Worm (Caenorhabditis elegans): ENCODE data around the gene srw-11.
"Not testable (repeated sequence)": the region's sequence is repeated elsewhere in the genome, so short reads cannot be mapped to it uniquely, and the experiment has no call there.

DNA sequence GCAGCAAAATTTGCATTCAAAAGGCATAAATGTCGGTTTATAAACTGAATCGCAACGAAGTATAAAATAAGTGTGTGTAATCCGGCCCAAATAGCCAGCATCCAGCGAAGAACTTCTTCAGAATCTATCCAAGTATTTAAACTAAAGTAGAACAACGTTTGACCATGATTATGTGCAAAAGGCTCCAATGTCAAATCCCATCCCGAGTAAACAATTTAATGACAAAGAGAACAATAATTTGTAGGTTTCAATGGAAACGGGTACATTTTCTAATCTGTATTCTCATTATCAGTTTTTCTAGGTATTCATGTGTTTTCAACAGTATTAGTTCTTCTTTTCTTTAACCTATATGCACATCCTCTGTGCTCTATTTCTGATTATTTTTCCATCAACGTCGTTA lies 32.4 kb downstream of the srw-11 start, which contains the start of gene C41G6.12:
- not testable (repeated sequence) for TF ChIP-seq cog-1 (tag; optimal IDR thresholded peaks at IDR 0.05); flt-1 (GFP tag; IDR thresholded peaks at IDR 0.05); med-1 (GFP tag; optimal IDR thresholded peaks at IDR 0.05; ENCODE audit: insufficient read depth); T22C8.4 (GFP tag; IDR thresholded peaks at IDR 0.05); ztf-23 (GFP tag; IDR thresholded peaks at IDR 0.05); tab-1 (GFP tag; IDR thresholded peaks at IDR 0.05); ref-1 (GFP tag; conservative IDR thresholded peaks at IDR 0.05); ztf-29 (GFP tag; IDR thresholded peaks at IDR 0.05); klf-2 (GFP tag; conservative IDR thresholded peaks at IDR 0.05)
